Worm (Caenorhabditis elegans) whole organism, L1 larva: ENCODE results near the gene pri-1.

ENCODE experiments used
- mdl-1 ChIP-seq, 2 experiments: fragments of 150-350 bp; optimal IDR thresholded peaks; 2 replicates each; lab custom pipeline; 2014 to 2017; ENCODE audit warnings: missing biosample characterization in 2 of 2, missing genetic modification characterization in 2 of 2, inconsistent platforms in 1 of 2
- nhr-76 ChIP-seq: sonication (generic microtip); optimal IDR thresholded peaks from 2 replicates; lab custom pipeline; 2017; ENCODE audit warnings: missing biosample characterization, missing genetic modification characterization
- pag-3 ChIP-seq: sonication (generic microtip); optimal IDR thresholded peaks from 2 replicates; lab custom pipeline; 2017; ENCODE audit warnings: missing genetic modification characterization, mild to moderate bottlenecking, missing compliant biosample characterization, antibody characterized with exemption, borderline replicate concordance; ENCODE audit not compliant: insufficient read depth
- unc-62 ChIP-seq: fragments of 150-350 bp; optimal IDR thresholded peaks from 2 replicates; lab custom pipeline; 2014; ENCODE audit warnings: missing biosample characterization, missing genetic modification reagents, missing genetic modification characterization

DNA sequence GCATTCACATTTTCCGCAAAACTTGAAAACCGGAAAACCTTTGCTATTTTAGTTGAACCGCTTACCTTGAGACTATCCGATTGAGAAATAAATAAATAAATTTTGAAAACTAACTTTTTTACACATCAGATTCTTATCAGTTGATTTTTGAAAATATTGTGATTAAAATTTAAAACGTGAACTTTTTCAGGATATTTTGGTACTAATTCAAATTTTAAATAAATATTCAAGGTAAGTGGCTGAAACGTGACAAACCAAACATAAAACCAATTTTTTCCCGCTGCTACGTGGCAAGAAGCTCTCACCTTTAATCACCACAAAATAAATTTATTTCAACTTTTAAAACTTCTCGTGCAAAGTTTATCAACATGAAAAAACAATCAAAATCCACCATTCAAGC is 37.8 kb upstream of the pri-1 start, which contains the start of gene C15H7.3:
- no peak for TF ChIP-seq nhr-76 (tag; lab: Kevin White, UChicago)
- TF ChIP-seq mdl-1 (tag; optimal IDR thresholded peaks at IDR 0.05; lab: Kevin White, UChicago): no peak
- TF ChIP-seq pag-3 (tag; lab: Kevin White, UChicago): no peak
- TF ChIP-seq unc-62 (GFP tag; lab: Kevin White, UChicago): no peak
